Fruit fly (Drosophila melanogaster) whole organism, embryonic: ENCODE data around the gene wit.

ENCODE experiments used
- BEAF-32 ChIP-seq: fragments of 200-800 bp; sonication (Bioruptor generic); optimal IDR thresholded peaks from 3 replicates; lab custom pipeline; 2017; ENCODE audit warnings: missing biosample characterization, missing genetic modification characterization, mild to moderate bottlenecking, moderate library complexity, missing genetic modification reagents
- BtbVII ChIP-seq: fragments of 200-800 bp; sonication (Bioruptor generic); optimal IDR thresholded peaks from 3 replicates; lab custom pipeline; 2017; ENCODE audit warnings: missing biosample characterization, mild to moderate bottlenecking, missing genetic modification characterization
- CG10267 ChIP-seq: fragments of 200-800 bp; sonication (Bioruptor generic); optimal IDR thresholded peaks from 2 replicates; lab custom pipeline; 2018; ENCODE audit warnings: missing biosample characterization, mild to moderate bottlenecking, missing genetic modification characterization, moderate library complexity
- CG10366 ChIP-seq: fragments of 200-800 bp; sonication (Bioruptor generic); IDR thresholded peaks from 2 replicates; pipeline ENCODE4 v1.3.6; 2022; ENCODE audit warnings: missing biosample characterization, missing genetic modification characterization
- CG11560 ChIP-seq: fragments of 200-800 bp; sonication (Bioruptor generic); IDR thresholded peaks from 3 replicates; pipeline ENCODE4 v1.3.6; 2022; ENCODE audit warnings: missing biosample characterization, missing genetic modification characterization
- CG12071 ChIP-seq: fragments of 200-800 bp; sonication (Bioruptor generic); optimal IDR thresholded peaks from 3 replicates; lab custom pipeline; 2018; ENCODE audit warnings: missing biosample characterization, mild to moderate bottlenecking, missing genetic modification characterization
- CG14860 ChIP-seq: fragments of 200-800 bp; sonication (Bioruptor generic); IDR thresholded peaks from 3 replicates; pipeline ENCODE4 v1.3.6; 2022; ENCODE audit warnings: missing biosample characterization, missing genetic modification characterization; ENCODE audit not compliant: partially characterized antibody
- CG16863 ChIP-seq: fragments of 200-800 bp; sonication (Bioruptor generic); optimal IDR thresholded peaks from 3 replicates; lab custom pipeline; 2016; ENCODE audit warnings: missing biosample characterization, missing genetic modification characterization
- CG17186 ChIP-seq: fragments of 200-800 bp; sonication (Bioruptor generic); optimal IDR thresholded peaks from 3 replicates; lab custom pipeline; 2017; ENCODE audit warnings: missing biosample characterization, missing genetic modification reagents, missing genetic modification characterization
- CG17359 ChIP-seq: fragments of 200-800 bp; sonication (Bioruptor generic); optimal IDR thresholded peaks from 3 replicates; lab custom pipeline; 2018; ENCODE audit warnings: missing biosample characterization, mild to moderate bottlenecking, missing genetic modification characterization, moderate library complexity
- CG32767 ChIP-seq: fragments of 200-800 bp; sonication (Bioruptor generic); IDR thresholded peaks from 2 replicates; pipeline ENCODE4 v1.3.6; 2022; ENCODE audit warnings: missing biosample characterization, missing genetic modification characterization
- CG3847 ChIP-seq: fragments of 200-800 bp; sonication (Bioruptor generic); IDR thresholded peaks from 2 replicates; pipeline ENCODE4 v1.3.6; 2022; ENCODE audit warnings: missing biosample characterization, missing genetic modification characterization
- CG4617 ChIP-seq: fragments of 200-800 bp; sonication (Bioruptor generic); optimal IDR thresholded peaks from 3 replicates; lab custom pipeline; 2016; ENCODE audit warnings: missing biosample characterization, missing genetic modification characterization, borderline replicate concordance
- CG6689 ChIP-seq: fragments of 200-800 bp; sonication (Bioruptor generic); IDR thresholded peaks from 2 replicates; pipeline ENCODE4 v1.3.6; 2022; ENCODE audit warnings: missing biosample characterization, missing genetic modification characterization
- CG7963 ChIP-seq: fragments of 200-800 bp; sonication (Bioruptor generic); IDR thresholded peaks from 3 replicates; pipeline ENCODE4 v1.3.6; 2022; ENCODE audit warnings: missing biosample characterization, missing genetic modification characterization; ENCODE audit not compliant: partially characterized antibody
- CG8924 ChIP-seq: fragments of 200-800 bp; optimal IDR thresholded peaks from 3 replicates; lab custom pipeline; 2019; ENCODE audit warnings: missing biosample characterization, mild to moderate bottlenecking, missing genetic modification characterization, moderate library complexity
- CHES-1-like ChIP-seq: fragments of 200-800 bp; sonication (Bioruptor generic); optimal IDR thresholded peaks from 2 replicates; lab custom pipeline; 2016; ENCODE audit warnings: missing biosample characterization, missing genetic modification characterization
- Chrac-16 ChIP-seq: fragments of 200-800 bp; sonication (Bioruptor generic); optimal IDR thresholded peaks from 3 replicates; lab custom pipeline; 2016; ENCODE audit warnings: missing biosample characterization, missing genetic modification characterization
- Fer1 ChIP-seq: fragments of 200-800 bp; sonication (Bioruptor generic); optimal IDR thresholded peaks from 2 replicates; lab custom pipeline; 2017; ENCODE audit warnings: missing biosample characterization, mild to moderate bottlenecking, missing genetic modification characterization
- Hr3 ChIP-seq: fragments of 200-800 bp; sonication (Bioruptor generic); optimal IDR thresholded peaks from 3 replicates; lab custom pipeline; 2016; ENCODE audit warnings: missing biosample characterization, missing genetic modification characterization
- Kr ChIP-seq: fragments of 200-800 bp; sonication (Bioruptor generic); optimal IDR thresholded peaks from 2 replicates; lab custom pipeline; 2017; ENCODE audit warnings: missing biosample characterization, mild to moderate bottlenecking, missing genetic modification characterization
- Med ChIP-seq: fragments of 200-800 bp; sonication (Bioruptor generic); peaks from one replicate; lab custom pipeline; 2016; ENCODE audit warnings: missing biosample characterization, missing genetic modification characterization, mild to moderate bottlenecking, inconsistent platforms, moderate library complexity
- Mes4 ChIP-seq: fragments of 200-800 bp; sonication (Bioruptor generic); optimal IDR thresholded peaks from 2 replicates; lab custom pipeline; 2016; ENCODE audit warnings: missing biosample characterization, missing genetic modification characterization
- Opbp ChIP-seq: fragments of 200-800 bp; sonication (Bioruptor generic); IDR thresholded peaks from 3 replicates; pipeline ENCODE4 v1.3.6; 2022; ENCODE audit warnings: missing biosample characterization, missing genetic modification characterization; ENCODE audit not compliant: partially characterized antibody
- Sin3A ChIP-seq: fragments of >200 bp; optimal IDR thresholded peaks from 2 replicates; lab custom pipeline; 2018
- Spps ChIP-seq: fragments of 200-800 bp; sonication (Bioruptor generic); optimal IDR thresholded peaks from 2 replicates; lab custom pipeline; 2018; ENCODE audit warnings: missing biosample characterization, mild to moderate bottlenecking, missing genetic modification characterization
- YL-1 ChIP-seq: fragments of 200-800 bp; sonication (Bioruptor generic); optimal IDR thresholded peaks from 3 replicates; lab custom pipeline; 2017; ENCODE audit warnings: missing biosample characterization, mild to moderate bottlenecking, missing genetic modification characterization
- amos ChIP-seq: fragments of 200-800 bp; sonication (Bioruptor generic); IDR thresholded peaks from 2 replicates; pipeline ENCODE4 v1.3.6; 2022; ENCODE audit warnings: missing biosample characterization, missing genetic modification characterization; ENCODE audit not compliant: partially characterized antibody
- ato ChIP-seq: fragments of 200-800 bp; sonication (Bioruptor generic); IDR thresholded peaks from 2 replicates; pipeline ENCODE4 v1.3.6; 2022; ENCODE audit warnings: missing biosample characterization, missing genetic modification characterization; ENCODE audit not compliant: partially characterized antibody
- bbx ChIP-seq: fragments of 200-800 bp; sonication (Bioruptor generic); IDR thresholded peaks from 2 replicates; pipeline ENCODE4 v1.3.6; 2022; ENCODE audit warnings: missing biosample characterization, missing genetic modification characterization; ENCODE audit not compliant: partially characterized antibody
- cg ChIP-seq: fragments of 200-800 bp; sonication (Bioruptor generic); optimal IDR thresholded peaks from 3 replicates; lab custom pipeline; 2019; ENCODE audit warnings: missing biosample characterization, mild to moderate bottlenecking, missing genetic modification characterization, moderate library complexity
- ci ChIP-seq: fragments of 200-800 bp; sonication (Bioruptor generic); IDR thresholded peaks from 3 replicates; pipeline ENCODE4 v1.3.6; 2022; ENCODE audit warnings: missing biosample characterization, missing genetic modification characterization
- crol ChIP-seq: fragments of 200-800 bp; sonication (Bioruptor generic); IDR thresholded peaks from 2 replicates; pipeline ENCODE4 v1.3.6; 2022; ENCODE audit warnings: missing biosample characterization, missing genetic modification characterization
- crp ChIP-seq, 2 experiments: fragments of 200-800 bp; sonication (Bioruptor generic); optimal IDR thresholded peaks; 2 replicates in 1 of 2; 3 replicates in 1 of 2; lab custom pipeline; 2017; ENCODE audit warnings: missing biosample characterization in 2 of 2, missing genetic modification characterization in 2 of 2, mild to moderate bottlenecking in 1 of 2, moderate library complexity in 1 of 2
- gcm ChIP-seq: fragments of 200-800 bp; sonication (Bioruptor generic); optimal IDR thresholded peaks from 2 replicates; lab custom pipeline; 2019; ENCODE audit warnings: missing biosample characterization, mild to moderate bottlenecking, missing genetic modification characterization, moderate library complexity
- ind ChIP-seq: fragments of 200-800 bp; sonication (Bioruptor generic); optimal IDR thresholded peaks from 3 replicates; lab custom pipeline; 2016; ENCODE audit warnings: missing biosample characterization, missing genetic modification characterization
- knrl ChIP-seq: fragments of 200-800 bp; sonication (Bioruptor generic); IDR thresholded peaks from 3 replicates; pipeline ENCODE4 v1.3.6; 2022; ENCODE audit warnings: missing biosample characterization, missing genetic modification characterization; ENCODE audit not compliant: partially characterized antibody
- lbe ChIP-seq: fragments of 200-800 bp; sonication (Bioruptor generic); optimal IDR thresholded peaks from 2 replicates; lab custom pipeline; 2016; ENCODE audit warnings: missing biosample characterization, mild to moderate bottlenecking, missing genetic modification characterization
- mirr ChIP-seq: fragments of 200-800 bp; sonication (Bioruptor generic); optimal IDR thresholded peaks from 3 replicates; lab custom pipeline; 2018; ENCODE audit warnings: missing biosample characterization, mild to moderate bottlenecking, missing genetic modification characterization
- mld ChIP-seq: fragments of 200-800 bp; sonication (Bioruptor generic); IDR thresholded peaks from 3 replicates; pipeline ENCODE4 v1.3.6; 2022; ENCODE audit warnings: missing biosample characterization, missing genetic modification characterization; ENCODE audit not compliant: partially characterized antibody
- odd ChIP-seq: fragments of 200-800 bp; sonication (Bioruptor generic); optimal IDR thresholded peaks from 2 replicates; lab custom pipeline; 2017; ENCODE audit warnings: missing biosample characterization, mild to moderate bottlenecking, missing genetic modification characterization
- pan ChIP-seq, 4 experiments: fragments of >200 bp in 3 of 4; fragments of 200-800 bp in 1 of 4; sonication (Bioruptor generic) in 1 of 4; optimal IDR thresholded peaks in 3 of 4; IDR thresholded peaks in 1 of 4; 2 replicates each; pipeline versions ENCODE4 v1.3.6 to Lab custom; 2017 to 2022; ENCODE audit warnings: missing biosample characterization in 2 of 4, missing genetic modification characterization in 2 of 4, mixed read lengths in 1 of 4
- ranshi ChIP-seq: fragments of 200-800 bp; sonication (Bioruptor generic); IDR thresholded peaks from 2 replicates; pipeline ENCODE4 v1.3.6; 2022; ENCODE audit warnings: missing biosample characterization, missing genetic modification characterization
- sens ChIP-seq: fragments of 200-800 bp; sonication (Bioruptor generic); peaks from one replicate; lab custom pipeline; 2016; ENCODE audit warnings: missing biosample characterization, missing genetic modification characterization
- sqz ChIP-seq: fragments of 200-800 bp; sonication (Bioruptor generic); optimal IDR thresholded peaks from 3 replicates; lab custom pipeline; 2018; ENCODE audit warnings: missing biosample characterization, mild to moderate bottlenecking, missing genetic modification characterization
- wek ChIP-seq: fragments of 200-800 bp; sonication (Bioruptor generic); optimal IDR thresholded peaks from 3 replicates; lab custom pipeline; 2018; ENCODE audit warnings: missing biosample characterization, mild to moderate bottlenecking, missing genetic modification characterization, moderate library complexity
- yki ChIP-seq: fragments of >200 bp; optimal IDR thresholded peaks from 3 replicates; lab custom pipeline; 2018
- z ChIP-seq: fragments of 200-800 bp; sonication (Bioruptor generic); IDR thresholded peaks from 3 replicates; pipeline ENCODE4 v1.3.6; 2022; ENCODE audit warnings: missing biosample characterization, missing genetic modification characterization

The wit gene

DNA sequence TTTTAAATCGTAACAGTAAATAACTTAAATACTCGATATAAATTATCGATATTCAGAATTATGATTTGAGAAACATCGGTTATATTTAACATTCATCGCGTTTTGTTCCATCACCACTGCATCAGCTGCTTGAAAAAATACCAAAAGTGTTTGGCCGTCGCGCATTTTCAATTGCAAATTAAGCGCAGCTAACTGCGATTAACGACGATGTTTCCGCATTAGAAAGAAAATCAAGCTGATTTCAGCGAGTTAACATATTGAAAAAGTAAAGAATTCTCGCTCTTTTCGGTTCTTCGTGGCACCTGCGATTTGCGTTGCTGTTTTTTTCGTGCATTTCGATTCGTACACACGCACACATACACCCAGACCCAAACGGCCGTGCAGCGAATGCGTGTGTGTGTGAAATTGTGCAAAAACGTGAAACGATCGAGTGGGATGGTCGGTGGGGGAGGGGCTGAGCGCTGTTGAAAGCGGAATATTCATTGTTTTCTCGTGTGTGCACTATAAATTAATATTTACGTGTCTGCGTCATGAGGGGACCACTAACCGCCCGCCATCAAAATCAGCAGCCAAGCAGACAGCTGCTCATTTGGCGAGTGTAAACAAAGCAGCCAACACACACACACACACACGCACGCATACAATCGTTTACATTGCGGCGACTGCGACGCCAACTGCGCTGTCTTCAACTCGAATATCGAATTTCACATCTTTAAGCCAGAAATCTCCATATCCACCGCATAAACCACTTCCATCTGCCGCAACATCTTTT, 36.7 kb upstream of the wit start, which contains the start of gene Ack:
Gene Ack (plus strand): TSS at position 115 of the 772 bp plus-strand sequence.
- no peak for TF ChIP-seq yki (lab: Kevin White, UChicago)
- peak; percentile 28; the same call in 1 of the 2 replicates for TF ChIP-seq ranshi (GFP tag; lab: Robert Waterston, UW)
- TF ChIP-seq CG16863 (GFP tag; lab: Kevin White, UChicago): no peak
- no peak for TF ChIP-seq Hr3 (GFP tag; lab: Kevin White, UChicago)
- TF ChIP-seq ci (GFP tag; lab: Robert Waterston, UW): 0 out of 3 replicates have a peak, but pooled peaks have one; percentile 23
- no peak for TF ChIP-seq Chrac-16 (GFP tag; lab: Kevin White, UChicago)
- TF ChIP-seq gcm: no peak
- TF ChIP-seq knrl (GFP tag; lab: Robert Waterston, UW): peak; percentile 80
- peak; percentile 47 for TF ChIP-seq mld
- no peak for TF ChIP-seq z (GFP tag; lab: Robert Waterston, UW)
- 0 out of 2 replicates have a peak, but pooled peaks have one; percentile 49 for TF ChIP-seq crol (GFP tag; lab: Robert Waterston, UW)
- peak; percentile 66 for TF ChIP-seq CG4617 (GFP tag; lab: Kevin White, UChicago)
- no peak for TF ChIP-seq Kr (GFP tag; lab: Kevin White, UChicago)
- TF ChIP-seq bbx: peak; percentile 87
- peak; percentile 67 for TF ChIP-seq CG14860 (GFP tag; lab: Robert Waterston, UW)
- TF ChIP-seq amos (GFP tag; lab: Robert Waterston, UW): peak; percentile 94
- no peak for TF ChIP-seq CG12071 (GFP tag; lab: Kevin White, UChicago)
- TF ChIP-seq CG8924: peak; percentile 49
- TF ChIP-seq Sin3A (lab: Kevin White, UChicago): peak; percentile 49
- peak; percentile 82 for TF ChIP-seq Opbp (GFP tag; lab: Robert Waterston, UW)
- peak; percentile 17; the same call in 1 of the 2 replicates for TF ChIP-seq ato
- peak; percentile 10 to 89 for TF ChIP-seq crp (GFP tag; optimal IDR thresholded peaks at IDR 0.05; lab: Kevin White, UChicago)
- TF ChIP-seq lbe (GFP tag; lab: Kevin White, UChicago): no peak
- no peak for TF ChIP-seq BtbVII
- no peak for TF ChIP-seq Spps (tag; lab: Kevin White, UChicago)
- peak; percentile 44 for TF ChIP-seq CHES-1-like
- peak; percentile 18 for TF ChIP-seq mirr (GFP tag; lab: Kevin White, UChicago)
- peak; percentile 58 for TF ChIP-seq Med (GFP tag; lab: Kevin White, UChicago)
- TF ChIP-seq sens: peak; percentile 90
- peak; percentile 35 for TF ChIP-seq CG10267
- TF ChIP-seq CG17186 (GFP tag; lab: Kevin White, UChicago): peak; percentile 43
- TF ChIP-seq cg: peak; percentile 96
- TF ChIP-seq CG32767 (GFP tag; lab: Robert Waterston, UW): 0 out of 2 replicates have a peak, but pooled peaks have one; percentile 34
- peak; percentile 68 for TF ChIP-seq YL-1
- no peak for TF ChIP-seq CG10366 (GFP tag; lab: Robert Waterston, UW)
- no peak for TF ChIP-seq CG17359 (tag; lab: Kevin White, UChicago)
- TF ChIP-seq CG6689 (GFP tag; lab: Robert Waterston, UW): no peak
- no peak for TF ChIP-seq ind
- TF ChIP-seq Mes4 (GFP tag; lab: Kevin White, UChicago): no peak
- TF ChIP-seq sqz: peak; percentile 46
- TF ChIP-seq BEAF-32 (GFP tag; lab: Kevin White, UChicago): peak; percentile 88
- no peak for TF ChIP-seq CG3847
- TF ChIP-seq pan (optimal IDR thresholded peaks at IDR 0.05; lab: Kevin White, UChicago): no peak
- peak in 1 of 2 experiments; percentile 6 for TF ChIP-seq pan (GFP tag; optimal IDR thresholded peaks at IDR 0.05 in 1 of 2, IDR thresholded peaks at IDR 0.05 in 1 of 2)
- TF ChIP-seq CG11560: peak; percentile 95
- TF ChIP-seq odd (GFP tag; lab: Kevin White, UChicago): peak; percentile 45
- TF ChIP-seq Fer1 (GFP tag; lab: Kevin White, UChicago): peak; percentile 28
- no peak for TF ChIP-seq wek (GFP tag; lab: Kevin White, UChicago)
- TF ChIP-seq CG7963 (GFP tag; lab: Robert Waterston, UW): peak; percentile 58
